Worm (Caenorhabditis elegans) whole organism, L4/young adult: Measurements from ENCODE around the gene B0272.4.

Source experiments
- W03F9.2 ChIP-seq: fragments of 150-350 bp; optimal IDR thresholded peaks from 2 replicates; lab custom pipeline; 2014; ENCODE audit warnings: missing biosample characterization, missing genetic modification characterization
- dao-5 ChIP-seq: sonication (generic microtip); optimal IDR thresholded peaks from 2 replicates; lab custom pipeline; 2016; ENCODE audit warnings: missing genotype, missing genetic modification characterization, moderate library complexity, missing compliant biosample characterization
- him-1 ChIP-seq: sonication (generic microtip); optimal IDR thresholded peaks from 2 replicates; lab custom pipeline; 2016; ENCODE audit warnings: missing genotype, missing genetic modification reagents, missing genetic modification characterization, missing compliant biosample characterization

ce11 chrX:9410747-9411146 lies 17.5 kb upstream of the B0272.4 start:
- TF ChIP-seq dao-5 (tag; lab: Kevin White, UChicago): no peak
- no peak for TF ChIP-seq him-1 (tag; lab: Kevin White, UChicago)
- TF ChIP-seq W03F9.2 (tag; lab: Kevin White, UChicago): no peak
